Fruit fly (Drosophila melanogaster): ENCODE measurements around the gene Vm26Ac.
A peak's percentile ranks its signal among the peaks of the same experiment; 100 is the strongest.

The Vm26Ac gene

DNA sequence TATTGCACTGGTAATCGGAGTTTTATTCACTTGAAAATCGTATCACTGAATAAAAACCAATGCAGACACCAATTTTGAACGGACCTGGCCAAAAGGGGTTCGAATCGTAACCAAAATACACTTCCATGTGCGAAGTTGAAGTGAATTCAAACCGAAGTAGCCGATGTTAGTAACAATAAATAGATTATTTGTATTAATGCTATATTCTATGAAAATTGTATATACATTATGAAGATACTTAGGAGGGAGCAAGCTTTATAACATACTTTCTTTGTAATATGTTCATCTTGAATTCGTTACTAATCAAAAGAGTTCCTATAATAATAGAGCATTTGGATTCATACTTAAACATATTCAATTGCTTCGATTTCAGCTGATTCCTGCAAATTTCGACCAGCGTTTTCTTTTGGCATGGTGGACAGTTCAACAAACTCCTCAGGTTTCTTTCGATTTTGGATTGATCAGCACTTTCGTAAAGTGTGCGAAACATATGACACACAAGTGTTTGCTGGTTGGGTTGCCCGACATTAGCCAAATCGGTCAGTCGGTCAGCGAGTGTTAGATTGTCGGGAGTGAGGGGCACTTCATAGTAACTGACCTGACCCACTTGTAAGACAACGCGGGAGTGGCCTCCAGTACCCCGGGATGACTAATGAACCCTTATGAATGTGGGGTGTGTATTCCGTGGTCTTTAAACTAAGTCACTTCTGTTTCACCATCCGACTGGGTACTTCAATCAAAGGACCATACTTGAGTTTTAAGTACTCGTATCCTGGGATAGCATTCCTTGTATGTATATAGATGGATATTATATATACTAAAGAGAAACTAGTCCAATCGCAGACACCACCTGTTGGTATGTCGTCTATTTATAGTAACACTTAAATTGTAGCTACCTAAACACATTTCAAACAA, 9.5 kb upstream of the Vm26Ac start, which contains the start of the genes CG13992 and Ucp4C:
TSS of gene CG13992 (minus strand) at position 51 of the 915 bp plus-strand sequence.
TSS of gene Ucp4C (plus strand) at position 865 of the 915 bp plus-strand sequence.
- no peak for TF ChIP-seq CTCF (optimal IDR thresholded peaks at IDR 0.05)
- no peak for TF ChIP-seq CG8478 (optimal IDR thresholded peaks at IDR 0.05)

DNA sequence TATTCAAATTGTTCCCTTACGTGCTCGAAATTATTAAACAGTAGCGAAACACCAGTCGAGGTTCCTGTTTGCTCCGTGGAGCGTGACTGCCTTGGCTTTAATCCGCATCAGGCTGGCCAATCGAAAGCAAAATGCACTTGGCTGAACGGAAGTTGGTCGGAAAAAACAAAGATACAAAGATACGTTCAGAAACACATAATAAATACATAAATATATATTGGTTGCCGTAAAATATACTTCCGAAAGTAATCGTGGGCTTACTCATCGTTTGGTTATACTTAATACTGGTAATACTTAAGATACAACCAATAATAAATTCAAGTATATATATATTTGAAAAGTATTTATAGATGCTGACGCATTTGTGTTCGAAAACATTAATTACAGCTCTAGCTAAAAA, 6.4 kb upstream of the Vm26Ac start, which contains the start of gene psd:
TSS of gene psd (minus strand) at position 101 of the 400 bp plus-strand sequence.
- TF ChIP-seq CG8478 (optimal IDR thresholded peaks at IDR 0.05) (no peak), CTCF (optimal IDR thresholded peaks at IDR 0.05) (no peak)

DNA sequence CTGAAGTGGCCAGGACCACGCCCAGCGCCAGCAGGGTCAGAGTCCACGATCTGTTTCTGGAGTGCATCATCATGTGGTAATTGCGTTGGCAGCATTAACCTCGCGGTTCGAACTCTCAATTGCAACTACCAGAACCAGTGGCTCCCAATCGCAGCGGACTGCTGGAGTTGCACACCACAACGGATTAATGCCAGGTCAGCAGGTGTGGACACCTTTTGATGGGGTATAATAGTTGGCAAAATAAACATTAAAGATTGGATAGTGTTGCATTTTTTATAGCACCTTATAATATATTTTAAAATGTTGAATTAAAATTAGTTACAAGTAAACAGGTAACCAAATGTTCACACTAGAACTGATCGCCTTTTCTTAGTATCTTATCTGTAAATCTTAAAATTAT, 5.8 kb upstream of the Vm26Ac start:
- TF ChIP-seq CG8478 (optimal IDR thresholded peaks at IDR 0.05) = no peak
- TF ChIP-seq CTCF (optimal IDR thresholded peaks at IDR 0.05) = no peak

DNA sequence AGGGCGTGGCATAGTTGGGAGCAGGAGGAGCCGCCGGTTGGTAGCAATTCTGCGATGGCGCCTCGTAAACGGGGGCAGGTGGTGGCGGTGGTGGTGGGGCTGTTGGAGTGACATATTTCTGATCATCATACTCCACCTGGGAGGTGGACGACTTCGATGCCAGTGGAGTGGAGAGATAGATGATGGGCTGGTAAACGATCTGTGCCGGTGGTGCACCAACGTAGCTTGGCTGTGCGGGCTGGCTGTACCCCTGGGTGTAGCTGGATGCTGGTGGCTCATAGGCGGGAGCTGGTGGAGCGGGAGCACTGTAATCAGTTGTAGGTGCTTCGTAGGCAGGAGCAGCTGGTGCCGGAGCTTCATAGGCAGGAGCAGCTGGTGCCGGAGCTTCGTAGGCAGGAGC, 4.8 kb upstream of the Vm26Ac start:
- TF ChIP-seq CTCF (optimal IDR thresholded peaks at IDR 0.05) (no peak), CG8478 (optimal IDR thresholded peaks at IDR 0.05) (no peak)

DNA sequence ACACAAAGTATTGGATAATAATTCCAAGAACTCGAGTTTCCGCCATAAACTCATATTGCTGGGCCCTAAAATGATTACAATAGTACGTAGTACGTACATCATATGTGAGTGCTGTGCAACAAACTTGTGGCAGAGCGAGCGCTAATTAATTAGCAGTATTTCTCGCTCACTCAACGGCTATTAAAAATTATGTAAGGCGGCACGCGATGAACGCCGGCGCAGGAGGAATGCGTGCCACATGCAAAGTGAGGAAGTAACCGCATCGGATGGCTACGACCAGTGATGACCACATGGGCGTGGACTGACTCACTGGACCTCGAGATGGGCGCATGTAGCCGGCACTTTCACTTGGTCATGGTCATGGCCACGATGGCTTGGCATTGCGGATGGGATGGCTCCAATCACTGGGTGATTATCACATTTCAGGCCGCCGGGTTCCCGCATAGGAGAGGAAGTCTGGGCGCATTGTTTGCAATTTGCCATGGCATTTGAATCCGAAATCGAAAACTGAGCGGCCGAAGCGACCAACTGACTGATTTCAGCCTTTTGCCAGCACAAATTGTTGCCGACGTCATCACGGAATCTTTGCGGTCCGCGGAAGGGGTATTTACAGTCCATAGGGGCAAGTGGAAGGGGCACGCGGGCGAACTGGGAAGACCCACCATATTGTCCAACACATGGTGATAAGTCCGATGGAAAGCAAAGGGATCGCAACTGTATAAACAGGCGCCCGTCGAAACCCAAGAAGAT, 2.9 kb upstream of the Vm26Ac start:
- TF ChIP-seq CG8478 (optimal IDR thresholded peaks at IDR 0.05) (no peak), CTCF (optimal IDR thresholded peaks at IDR 0.05) (no peak)

DNA sequence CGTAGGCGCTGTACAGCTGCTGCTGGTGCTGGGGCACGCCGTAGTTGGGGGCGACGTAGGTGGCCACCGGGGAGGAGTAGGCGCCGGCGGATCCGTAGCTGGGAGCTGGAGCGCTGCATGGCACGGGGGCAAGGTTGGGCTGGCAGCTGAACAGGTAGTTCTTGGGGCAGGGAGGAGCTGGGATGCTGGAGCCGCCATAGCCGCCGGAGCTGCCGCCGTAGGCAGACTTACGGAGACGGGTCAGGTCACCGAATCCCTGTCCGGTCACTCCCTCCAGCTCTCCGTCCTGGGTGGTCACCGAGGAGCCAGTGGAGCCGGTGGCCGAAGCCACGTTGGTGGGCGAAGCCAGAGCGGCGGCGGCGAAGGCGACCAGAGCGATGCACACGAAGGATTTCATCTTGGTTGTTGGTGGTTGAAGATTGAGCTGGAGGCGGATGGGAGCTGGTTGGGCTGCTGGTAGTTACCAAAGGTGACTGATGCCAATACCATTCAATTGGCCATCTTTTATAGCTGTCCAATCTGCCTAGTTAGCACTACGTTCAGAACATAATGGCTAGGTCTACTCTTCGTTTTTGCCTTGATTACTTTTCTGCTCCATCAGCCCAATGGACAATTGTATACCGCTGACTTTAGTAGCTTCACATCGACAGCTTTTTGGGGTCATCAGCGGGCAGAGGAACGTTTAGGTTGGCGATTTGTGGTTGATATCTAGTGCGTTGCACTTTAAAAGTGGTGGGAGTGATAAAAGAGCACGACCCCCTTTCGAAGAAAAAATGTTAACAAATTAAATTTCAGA, 1.6 kb upstream of the Vm26Ac start, which contains the start of gene Vm26Aa:
TSS of gene Vm26Aa (minus strand) at position 478 of the 796 bp plus-strand sequence.
- TF ChIP-seq CTCF (optimal IDR thresholded peaks at IDR 0.05) = no peak
- no peak for TF ChIP-seq CG8478 (optimal IDR thresholded peaks at IDR 0.05)

DNA sequence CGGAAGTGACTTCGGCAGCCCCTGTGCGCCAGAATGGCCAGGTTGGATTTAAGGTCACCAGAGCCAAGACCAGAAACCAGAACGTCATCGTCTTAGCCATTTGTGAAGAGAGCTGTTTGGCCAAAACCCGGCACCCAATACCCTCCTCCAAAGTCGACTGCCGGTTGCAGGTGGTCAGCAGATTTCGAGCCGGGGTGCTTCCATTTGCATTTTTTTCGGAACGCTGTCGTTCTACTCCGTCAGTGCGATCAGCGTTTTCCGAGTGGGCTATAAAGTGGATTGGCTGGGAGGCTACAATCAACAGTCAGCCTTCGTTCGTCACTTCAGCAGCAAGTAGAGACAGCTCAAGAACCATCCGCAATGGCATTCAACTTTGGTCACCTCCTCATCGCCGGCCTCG, 1.7 kb downstream of the Vm26Ac start, which contains the start of the genes CG13998 and Vm26Ab:
TSS of gene CG13998 (minus strand) at position 114 of the 400 bp plus-strand sequence.
TSS of gene Vm26Ab (plus strand) at position 299 of the 400 bp plus-strand sequence.
- no peak for TF ChIP-seq CG8478 (optimal IDR thresholded peaks at IDR 0.05)
- TF ChIP-seq CTCF (optimal IDR thresholded peaks at IDR 0.05) = no peak

DNA sequence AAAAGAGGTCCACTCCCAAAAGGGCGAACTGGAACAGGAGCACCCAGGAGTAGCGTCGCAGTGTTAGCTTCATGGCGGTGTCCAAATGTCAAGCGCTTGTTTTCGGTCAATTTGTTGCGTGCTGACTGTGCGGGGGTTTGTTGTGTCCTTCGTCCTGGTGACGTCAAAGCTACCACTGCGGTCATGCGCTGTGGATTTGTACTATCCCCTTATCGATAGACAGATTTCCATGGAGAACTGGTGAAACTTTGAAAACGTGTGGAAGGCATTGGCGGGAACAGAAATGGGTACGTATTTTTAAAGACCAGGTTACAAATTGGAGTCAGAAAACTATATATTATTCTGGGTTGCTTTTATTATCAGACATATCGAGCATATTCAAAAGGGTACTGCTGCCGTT, 2.3 kb downstream of the Vm26Ac start, which contains the start of gene CG13999:
TSS of gene CG13999 (minus strand) at position 314 of the 400 bp plus-strand sequence.
- TF ChIP-seq CG8478 (optimal IDR thresholded peaks at IDR 0.05) (no peak), CTCF (optimal IDR thresholded peaks at IDR 0.05) (no peak)

DNA sequence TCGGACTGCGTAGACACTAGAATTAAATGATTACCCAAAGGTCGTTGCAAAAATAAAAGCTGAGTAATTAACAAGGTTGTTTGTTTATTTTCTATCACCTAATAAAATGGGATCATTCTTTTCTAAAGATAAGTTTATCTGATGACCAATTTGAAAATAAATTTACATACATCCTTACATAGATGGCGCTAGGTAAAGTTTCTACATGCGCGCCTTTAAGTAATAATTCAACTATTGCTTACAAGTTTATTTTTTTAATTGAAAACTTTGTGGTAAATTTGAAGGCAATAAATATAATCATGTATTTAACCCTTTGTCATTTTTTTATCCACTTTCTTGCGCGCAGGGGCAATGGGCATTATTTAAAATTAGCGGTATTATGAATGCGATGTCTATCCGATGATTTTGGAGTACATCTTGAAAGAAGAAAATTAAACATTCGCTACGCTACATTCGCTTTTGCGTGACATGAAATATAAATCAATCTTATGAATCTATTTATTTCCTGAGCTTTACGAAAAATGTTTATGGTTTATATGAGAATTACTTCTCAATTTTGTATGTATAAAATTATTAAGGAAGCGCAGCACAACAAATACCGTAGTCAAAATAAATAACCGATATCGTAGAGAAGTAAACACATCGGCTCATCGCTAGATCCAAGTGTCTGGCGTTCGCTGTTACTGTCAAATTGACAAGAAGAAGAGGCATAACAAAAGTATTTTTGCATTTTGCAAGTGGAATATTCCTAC, 9.5 kb downstream of the Vm26Ac start, which contains the start of gene CG9044:
TSS of gene CG9044 (plus strand) at position 676 of the 752 bp plus-strand sequence.
- no peak for TF ChIP-seq CG8478 (optimal IDR thresholded peaks at IDR 0.05)
- peak; percentile 60 to 81 for TF ChIP-seq CTCF (optimal IDR thresholded peaks at IDR 0.05)

DNA sequence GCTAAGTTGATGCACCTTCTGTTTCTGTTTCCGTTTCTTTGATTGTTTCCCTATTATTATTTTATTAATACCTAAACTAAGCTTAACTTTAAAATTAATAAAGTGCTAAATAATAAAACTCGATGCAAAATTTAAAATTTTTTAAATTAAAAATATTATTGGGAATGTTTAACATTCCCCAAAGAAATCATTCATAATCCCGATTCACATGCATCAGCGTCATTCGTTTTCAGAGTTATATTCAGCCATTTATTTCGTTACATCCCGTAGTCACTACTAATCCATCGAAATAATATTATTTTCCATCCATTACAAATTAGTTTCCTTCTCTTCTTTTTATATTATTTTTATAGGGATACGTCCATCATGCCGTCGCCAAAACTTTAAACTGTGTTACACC, 10.9 kb downstream of the Vm26Ac start:
- TF ChIP-seq CG8478 (optimal IDR thresholded peaks at IDR 0.05) = no peak
- no peak for TF ChIP-seq CTCF (optimal IDR thresholded peaks at IDR 0.05)

DNA sequence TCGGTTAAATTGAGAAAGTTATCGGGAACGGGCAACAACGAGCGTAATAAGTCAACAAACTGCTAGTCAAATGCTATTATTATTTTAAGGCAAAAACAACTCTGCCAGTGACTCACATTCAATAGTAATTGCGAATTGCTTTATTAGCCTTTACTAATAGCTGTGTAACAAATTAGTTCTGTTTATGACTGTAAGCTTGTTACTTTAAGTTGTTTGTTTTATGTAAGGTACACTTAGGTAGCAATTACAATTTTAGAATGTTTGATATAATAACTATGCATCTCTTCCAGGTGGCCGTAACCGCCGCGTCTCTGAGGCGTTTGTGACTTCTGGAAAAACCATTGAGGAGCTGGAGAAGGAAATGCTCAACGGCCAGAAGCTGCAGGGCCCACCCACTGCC, 11.7 kb downstream of the Vm26Ac start:
- no peak for TF ChIP-seq CG8478 (optimal IDR thresholded peaks at IDR 0.05)
- no peak for TF ChIP-seq CTCF (optimal IDR thresholded peaks at IDR 0.05)

DNA sequence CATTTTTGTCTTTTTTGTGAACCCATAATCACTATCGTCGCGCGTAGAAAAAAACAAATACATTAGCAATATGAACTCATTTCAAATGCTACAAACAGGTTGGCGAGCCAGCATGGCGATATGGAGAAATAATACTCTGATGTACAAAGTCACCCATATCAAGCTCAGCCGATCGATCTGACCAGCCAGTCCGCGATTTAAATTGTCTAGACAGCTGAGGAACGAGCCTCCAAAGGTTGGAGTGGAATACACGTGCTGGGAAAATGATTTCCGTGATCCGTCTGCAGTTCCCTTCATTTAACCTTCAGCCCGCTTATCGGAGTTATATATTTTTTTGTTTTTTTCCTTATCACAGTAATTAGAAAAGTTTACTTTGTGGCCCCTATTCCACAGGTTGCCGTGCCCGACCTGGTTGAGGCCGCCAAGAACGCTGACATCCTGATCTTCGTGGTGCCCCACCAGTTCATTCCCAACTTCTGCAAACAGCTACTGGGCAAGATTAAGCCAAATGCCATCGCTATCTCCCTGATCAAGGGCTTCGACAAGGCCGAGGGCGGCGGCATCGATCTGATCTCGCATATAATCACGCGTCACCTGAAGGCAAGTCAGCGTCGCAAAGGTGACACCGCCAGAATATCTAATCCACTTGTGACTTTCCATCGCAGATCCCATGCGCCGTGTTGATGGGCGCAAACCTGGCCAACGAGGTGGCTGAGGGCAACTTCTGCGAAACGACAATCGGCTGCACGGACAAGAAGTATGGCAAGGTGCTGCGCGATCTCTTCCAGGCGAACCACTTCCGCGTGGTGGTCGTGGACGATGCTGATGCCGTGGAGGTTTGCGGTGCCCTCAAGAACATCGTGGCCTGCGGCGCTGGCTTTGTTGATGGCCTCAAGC, 12.5 kb downstream of the Vm26Ac start:
- TF ChIP-seq CG8478 (optimal IDR thresholded peaks at IDR 0.05) = no peak
- no peak for TF ChIP-seq CTCF (optimal IDR thresholded peaks at IDR 0.05)
